Fruit fly (Drosophila melanogaster): Measurements from ENCODE around the gene CG42449.

CG42449 gene

DNA sequence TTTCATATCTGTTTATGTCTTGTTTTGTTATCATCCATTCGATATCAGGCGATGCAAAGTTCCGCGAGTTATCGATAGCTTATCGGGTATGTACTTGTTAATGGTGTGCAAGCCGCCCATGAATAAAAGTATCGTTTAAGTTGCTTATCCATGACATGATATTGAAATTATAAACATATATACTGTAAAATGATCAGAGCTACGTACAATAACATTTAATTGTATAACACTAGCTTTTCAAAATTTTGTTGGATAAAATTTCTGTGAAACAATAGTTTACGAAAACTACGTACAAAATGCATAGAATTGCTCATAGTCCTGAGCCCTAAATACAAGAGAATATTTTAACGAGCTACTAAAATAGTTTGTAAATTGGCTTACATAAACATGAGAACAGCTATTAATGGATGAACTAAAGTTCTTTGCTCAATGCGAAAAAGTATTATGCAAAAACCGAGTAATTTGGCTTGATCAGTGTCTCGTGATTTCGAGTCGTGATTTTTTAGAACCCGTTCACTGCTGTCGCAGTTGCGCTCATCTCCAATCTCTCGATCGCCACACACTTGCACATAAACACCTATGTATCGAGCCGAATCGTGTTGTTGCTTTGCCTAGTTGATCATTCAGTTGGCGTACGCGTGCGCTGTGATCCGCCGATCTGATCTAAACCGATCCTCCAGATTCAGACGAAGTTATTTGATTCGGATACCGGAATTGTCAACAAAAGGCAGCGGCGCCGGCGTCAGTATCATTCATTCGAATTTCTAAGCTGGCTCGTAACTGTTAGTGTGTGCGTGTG is 6.6 kb downstream of the CG42449 start, which contains the start of the genes PGAP1 and cv (continued):
- TF ChIP-seq Met (GFP tag; optimal IDR thresholded peaks at IDR 0.05): no peak
- no peak for TF ChIP-seq dsx (GFP tag; optimal IDR thresholded peaks at IDR 0.05; ENCODE audit: poor library complexity, severe bottlenecking)
- TF ChIP-seq Hr39 (GFP tag; optimal IDR thresholded peaks at IDR 0.05): peak; percentile 49
- peak; percentile 18 for TF ChIP-seq CG10631 (GFP tag; optimal IDR thresholded peaks at IDR 0.05)
- TF ChIP-seq Eip75B (GFP tag; optimal IDR thresholded peaks at IDR 0.05): no peak
- no peak for TF ChIP-seq CG7368 (GFP tag; optimal IDR thresholded peaks at IDR 0.05)
- TF ChIP-seq pdm3 (GFP tag; optimal IDR thresholded peaks at IDR 0.05): peak; percentile 49
- TF ChIP-seq Ets96B (tag; optimal IDR thresholded peaks at IDR 0.05): no peak
- TF ChIP-seq eg (GFP tag; IDR thresholded peaks at IDR 0.05): 0 out of 3 replicates have a peak, but pooled peaks have one; percentile 4
- no peak for TF ChIP-seq ss (GFP tag; optimal IDR thresholded peaks at IDR 0.05)
- TF ChIP-seq Eip78C (GFP tag): peak; percentile 70
- TF ChIP-seq cyc (GFP tag; optimal IDR thresholded peaks at IDR 0.05): peak; percentile 13
- no peak for TF ChIP-seq OdsH (GFP tag; optimal IDR thresholded peaks at IDR 0.05)
- no peak for TF ChIP-seq Blimp-1 (GFP tag; optimal IDR thresholded peaks at IDR 0.05)
- no peak for TF ChIP-seq Hr38 (GFP tag; optimal IDR thresholded peaks at IDR 0.05)
- TF ChIP-seq CG8632 (GFP tag; optimal IDR thresholded peaks at IDR 0.05): no peak
- no peak for TF ChIP-seq CG8119 (GFP tag; IDR thresholded peaks at IDR 0.05)
- peak; percentile 42 for TF ChIP-seq acj6 (GFP tag; optimal IDR thresholded peaks at IDR 0.05)
- TF ChIP-seq CG1621 (tag; optimal IDR thresholded peaks at IDR 0.05): no peak
- peak; percentile 36 for TF ChIP-seq CG3032 (tag; optimal IDR thresholded peaks at IDR 0.05)
- TF ChIP-seq lz (GFP tag; optimal IDR thresholded peaks at IDR 0.05): peak; percentile 58
- no peak for TF ChIP-seq Eip93F (GFP tag; optimal IDR thresholded peaks at IDR 0.05)
- peak; percentile 19; the same call in 1 of the 3 replicates for TF ChIP-seq CG6163 (GFP tag; IDR thresholded peaks at IDR 0.05)
- no peak for TF ChIP-seq net (GFP tag; optimal IDR thresholded peaks at IDR 0.05)
- TF ChIP-seq CG15336 (GFP tag; IDR thresholded peaks at IDR 0.05): no peak
- no peak for TF ChIP-seq CG6854 (GFP tag; optimal IDR thresholded peaks at IDR 0.05)
- no peak for TF ChIP-seq vri (GFP tag; optimal IDR thresholded peaks at IDR 0.05)
- TF ChIP-seq CG6792 (GFP tag; optimal IDR thresholded peaks at IDR 0.05): peak; percentile 4
- no peak for TF ChIP-seq CG9139 (GFP tag; optimal IDR thresholded peaks at IDR 0.05)
- no peak for TF ChIP-seq Sox102F (GFP tag; optimal IDR thresholded peaks at IDR 0.05)
- TF ChIP-seq CG11902 (GFP tag; optimal IDR thresholded peaks at IDR 0.05): no peak
- peak; percentile 61 for TF ChIP-seq esn (GFP tag; optimal IDR thresholded peaks at IDR 0.05)
- TF ChIP-seq CG10669 (GFP tag; optimal IDR thresholded peaks at IDR 0.05): no peak
- TF ChIP-seq CG4318 (GFP tag; optimal IDR thresholded peaks at IDR 0.05): no peak
- TF ChIP-seq CG16779 (tag; optimal IDR thresholded peaks at IDR 0.05): no peak

dm6 chrX:5690216-5690523 is 7.1 kb downstream of the CG42449 start:
- TF ChIP-seq fkh (GFP tag; optimal IDR thresholded peaks at IDR 0.05) (peak; percentile 42), Ets96B (tag; optimal IDR thresholded peaks at IDR 0.05) (no peak), dsx (GFP tag; optimal IDR thresholded peaks at IDR 0.05; ENCODE audit: poor library complexity, severe bottlenecking) (peak; percentile 72)

- TF ChIP-seq spab (GFP tag; optimal IDR thresholded peaks at IDR 0.05): no peak
- peak in 1 of 2 experiments; percentile 1 for TF ChIP-seq ss (GFP tag; optimal IDR thresholded peaks at IDR 0.05)
- TF ChIP-seq CG32006 (GFP tag; optimal IDR thresholded peaks at IDR 0.05): peak; percentile 37
- TF ChIP-seq CG16779 (tag; optimal IDR thresholded peaks at IDR 0.05): peak; percentile 6
- TF ChIP-seq CG6808 (GFP tag; optimal IDR thresholded peaks at IDR 0.05): peak; percentile 5
- peak; percentile 51 for TF ChIP-seq svp (GFP tag)
- no peak for TF ChIP-seq CG6276 (GFP tag; optimal IDR thresholded peaks at IDR 0.05)
- TF ChIP-seq Eip78C (GFP tag): peak; percentile 78
- no peak for TF ChIP-seq CG34406 (GFP tag; optimal IDR thresholded peaks at IDR 0.05)
- TF ChIP-seq CG15336 (GFP tag; IDR thresholded peaks at IDR 0.05): 0 out of 2 replicates have a peak, but pooled peaks have one; percentile 24
These were observed 7.8 kb downstream of the CG42449 start for dm6 chrX:5690651-5691379.
